Fruit fly (Drosophila melanogaster): ENCODE measurements around the gene I-t.
A peak's percentile ranks its signal among the peaks of the same experiment; 100 is the strongest.

Gene I-t

DNA sequence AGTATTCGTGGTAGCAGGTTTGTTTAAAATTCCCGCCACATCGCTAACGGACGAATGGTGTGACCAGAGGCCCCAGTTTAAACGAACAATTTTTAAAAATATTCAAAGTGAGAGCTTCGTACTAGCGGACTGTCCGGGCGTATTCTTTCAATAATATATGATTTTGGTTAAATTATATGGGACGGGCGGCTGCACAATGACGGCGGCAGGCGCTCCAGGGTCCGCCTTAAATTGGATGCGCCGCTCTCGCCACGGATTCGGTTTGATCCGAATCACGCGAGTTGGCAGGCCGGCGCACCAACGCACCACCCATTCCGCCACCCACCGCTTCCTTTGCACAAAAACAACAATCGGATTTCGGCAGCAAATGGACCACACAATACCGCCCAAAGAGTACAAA, 31.5 kb downstream of the I-t start, which contains the start of gene CG14721 (continued):
- TF ChIP-seq Awh (GFP tag; IDR thresholded peaks at IDR 0.05) = no peak
- TF ChIP-seq Hr51 (GFP tag; optimal IDR thresholded peaks at IDR 0.05) = peak in 1 of 2 experiments; percentile 14
- TF ChIP-seq NFAT (GFP tag; IDR thresholded peaks at IDR 0.05) = no peak
- no peak for TF ChIP-seq odd (GFP tag; optimal IDR thresholded peaks at IDR 0.05)
- peak; percentile 18; the same call in 1 of the 2 replicates for TF ChIP-seq ranshi (GFP tag; IDR thresholded peaks at IDR 0.05)
- TF ChIP-seq CG6791 (GFP tag; IDR thresholded peaks at IDR 0.05; ENCODE audit: partially characterized antibody) = no peak
- TF ChIP-seq her (GFP tag; optimal IDR thresholded peaks at IDR 0.05) = no peak
- no peak for TF ChIP-seq CG15696 (tag; optimal IDR thresholded peaks at IDR 0.05)
- TF ChIP-seq pb (GFP tag; optimal IDR thresholded peaks at IDR 0.05) = no peak
- TF ChIP-seq CG11398 (GFP tag; optimal IDR thresholded peaks at IDR 0.05) = no peak
- TF ChIP-seq E2f2 (GFP tag; IDR thresholded peaks at IDR 0.05) = peak; percentile 96
- peak; percentile 17 for TF ChIP-seq CG33213 (GFP tag; optimal IDR thresholded peaks at IDR 0.05)
- TF ChIP-seq Atf-2 (GFP tag; optimal IDR thresholded peaks at IDR 0.05) = no peak
- peak; percentile 22 for TF ChIP-seq CG7928 (GFP tag; optimal IDR thresholded peaks at IDR 0.05)
- no peak for TF ChIP-seq Six4 (GFP tag; optimal IDR thresholded peaks at IDR 0.05)
- TF ChIP-seq CG9817 (tag; optimal IDR thresholded peaks at IDR 0.05) = no peak
- TF ChIP-seq corto (GFP tag; optimal IDR thresholded peaks at IDR 0.05) = no peak
- no peak for TF ChIP-seq HHEX (GFP tag; optimal IDR thresholded peaks at IDR 0.05)
- TF ChIP-seq al (GFP tag; IDR thresholded peaks at IDR 0.05) = no peak
- no peak for TF ChIP-seq klu (GFP tag; IDR thresholded peaks at IDR 0.05)
- no peak for TF ChIP-seq Fer3 (tag; optimal IDR thresholded peaks at IDR 0.05)
- no peak for TF ChIP-seq eyg (GFP tag; optimal IDR thresholded peaks at IDR 0.05)
- no peak for TF ChIP-seq CG30020 (tag; optimal IDR thresholded peaks at IDR 0.05)
- no peak for TF ChIP-seq CG4854 (GFP tag; optimal IDR thresholded peaks at IDR 0.05)
- TF ChIP-seq Deaf1 (tag; optimal IDR thresholded peaks at IDR 0.05) = no peak
- TF ChIP-seq Elba2 (GFP tag; optimal IDR thresholded peaks at IDR 0.05) = no peak
- no peak for TF ChIP-seq kni (GFP tag; optimal IDR thresholded peaks at IDR 0.05)
- TF ChIP-seq CG1024 (GFP tag; IDR thresholded peaks at IDR 0.05) = no peak
- TF ChIP-seq Gug (GFP tag; IDR thresholded peaks at IDR 0.05) = peak; percentile 24; the same call in 1 of the 4 replicates
- TF ChIP-seq Dref (GFP tag; IDR thresholded peaks at IDR 0.05) = 0 out of 2 replicates have a peak, but pooled peaks have one; percentile 31
- no peak for TF ChIP-seq CG7786 (GFP tag; optimal IDR thresholded peaks at IDR 0.05)
- peak; percentile 85 for TF ChIP-seq sens (GFP tag)
- no peak for TF ChIP-seq CrebB (tag; optimal IDR thresholded peaks at IDR 0.05)
- TF ChIP-seq CG8290 (GFP tag; optimal IDR thresholded peaks at IDR 0.05) = no peak
- no peak for TF ChIP-seq CG8290 (tag; optimal IDR thresholded peaks at IDR 0.05)
- no peak for TF ChIP-seq CG14860 (GFP tag; IDR thresholded peaks at IDR 0.05; ENCODE audit: partially characterized antibody)
- no peak for TF ChIP-seq btn (GFP tag; optimal IDR thresholded peaks at IDR 0.05)
- peak; percentile 65 for TF ChIP-seq CG1603 (tag; optimal IDR thresholded peaks at IDR 0.05)
- peak; percentile 51 for TF ChIP-seq CTCF (GFP tag; optimal IDR thresholded peaks at IDR 0.05)
- peak; percentile 90 for TF ChIP-seq Dp (GFP tag; optimal IDR thresholded peaks at IDR 0.05)
- peak; percentile 21; the same call in 1 of the 2 replicates for TF ChIP-seq Rx (GFP tag; IDR thresholded peaks at IDR 0.05)
- TF ChIP-seq CG12391 (tag; optimal IDR thresholded peaks at IDR 0.05) = peak; percentile 25
- TF ChIP-seq Tbp (GFP tag; optimal IDR thresholded peaks at IDR 0.05) = no peak
- no peak for TF ChIP-seq B-H1 (GFP tag; IDR thresholded peaks at IDR 0.05)
- no peak for TF ChIP-seq CG7372 (GFP tag; IDR thresholded peaks at IDR 0.05)
- no peak for TF ChIP-seq disco-r (GFP tag; optimal IDR thresholded peaks at IDR 0.05)
- TF ChIP-seq hth (optimal IDR thresholded peaks at IDR 0.05) = no peak
- TF ChIP-seq CG11085 (GFP tag; IDR thresholded peaks at IDR 0.05) = no peak
- TF ChIP-seq cg (GFP tag; optimal IDR thresholded peaks at IDR 0.05) = no peak
- TF ChIP-seq CG4617 (GFP tag; optimal IDR thresholded peaks at IDR 0.05; ENCODE audit: borderline replicate concordance) = peak; percentile 53
- TF ChIP-seq ind (GFP tag; optimal IDR thresholded peaks at IDR 0.05) = no peak
- TF ChIP-seq Sry-δ (GFP tag; optimal IDR thresholded peaks at IDR 0.05) = peak; percentile 58
- no peak for TF ChIP-seq crc (GFP tag; optimal IDR thresholded peaks at IDR 0.05)
